ENCODE assay signal across 2 fruit fly cellular contexts in the genomic region with DNA sequence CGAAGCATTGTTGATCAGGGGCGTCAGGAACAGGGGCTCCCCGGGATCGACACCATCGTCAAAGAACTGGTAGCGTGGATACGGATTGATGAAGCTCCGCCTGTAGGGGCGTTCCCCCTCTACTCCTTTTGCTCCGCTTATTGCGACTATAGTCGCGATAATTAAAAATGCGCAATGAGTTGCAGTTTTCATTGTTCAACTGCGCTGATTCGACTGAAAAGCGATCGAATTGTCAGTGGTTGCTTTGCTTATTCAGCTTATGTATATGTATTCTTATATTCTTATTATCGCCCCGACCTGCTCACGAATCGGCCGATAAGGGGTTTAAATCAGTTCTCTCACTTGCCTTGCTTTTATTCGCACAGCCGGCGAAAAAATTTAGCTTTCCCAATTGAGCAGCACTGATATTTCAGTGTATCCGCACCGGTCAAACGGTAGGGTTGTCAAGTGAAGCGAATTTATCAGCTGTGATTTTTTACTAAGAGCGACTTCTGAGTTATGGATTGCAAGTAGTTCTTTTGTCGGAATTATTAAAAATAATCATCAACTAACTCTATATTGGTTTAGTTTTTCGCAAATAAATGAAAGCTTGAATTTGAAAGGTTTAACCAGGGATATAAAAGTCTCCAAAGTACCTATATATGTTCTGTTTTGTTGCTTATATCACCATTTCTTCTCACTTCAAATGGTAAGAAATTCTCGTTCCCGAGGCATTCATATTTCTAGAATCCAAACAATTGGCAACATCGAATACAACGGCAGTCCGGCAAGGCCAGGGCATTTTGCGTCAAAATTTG.
TF ChIP-seq lines count a peak whose summit lies in the region.

A gene (minus strand): TSS at position 415 of the 797 bp plus-strand sequence.
A gene (plus strand): TSS at position 518 of the 797 bp plus-strand sequence.

TF ChIP-seq in whole organism, embryonic, 481 proteins besides CTCF, POLR2A, EP300 and RAD21 (continued from another document and continues in another):
- TF ChIP-seq CG18764 (GFP tag; optimal IDR thresholded peaks at IDR 0.05; lab: Kevin White, UChicago) (peak; percentile 71), Xbp1 (GFP tag; optimal IDR thresholded peaks at IDR 0.05; lab: Kevin White, UChicago) (peak; percentile 79), gcm (GFP tag; optimal IDR thresholded peaks at IDR 0.05; lab: Kevin White, UChicago) (peak; percentile 7), CG12744 (GFP tag; optimal IDR thresholded peaks at IDR 0.05; lab: Kevin White, UChicago) (peak; percentile 76), CG17802 (tag; optimal IDR thresholded peaks at IDR 0.05; lab: Kevin White, UChicago) (peak; percentile 18), toy (GFP tag; IDR thresholded peaks at IDR 0.05; lab: Robert Waterston, UW) (0 out of 2 replicates have a peak, but pooled peaks have one; percentile 5), CG34376 (GFP tag; optimal IDR thresholded peaks at IDR 0.05; lab: Kevin White, UChicago) (peak; percentile 74), CG14441 (GFP tag; IDR thresholded peaks at IDR 0.05; lab: Robert Waterston, UW) (peak; percentile 76), trem (tag; optimal IDR thresholded peaks at IDR 0.05; lab: Kevin White, UChicago) (peak; percentile 81), CG4820 (GFP tag; optimal IDR thresholded peaks at IDR 0.05; lab: Kevin White, UChicago) (peak; percentile 69), Sry-β (GFP tag; optimal IDR thresholded peaks at IDR 0.05; lab: Kevin White, UChicago) (peak; percentile 84), Myb (GFP tag; optimal IDR thresholded peaks at IDR 0.05; lab: Kevin White, UChicago) (peak; percentile 64), D (optimal IDR thresholded peaks at IDR 0.05; lab: Kevin White, UChicago) (no peak), D (GFP tag; optimal IDR thresholded peaks at IDR 0.05; lab: Kevin White, UChicago) (peak; percentile 54), CG3163 (GFP tag; optimal IDR thresholded peaks at IDR 0.05; lab: Kevin White, UChicago) (peak; percentile 57), pzg (GFP tag; optimal IDR thresholded peaks at IDR 0.05; lab: Kevin White, UChicago) (peak; percentile 46), NFAT (GFP tag; IDR thresholded peaks at IDR 0.05; lab: Robert Waterston, UW) (peak; percentile 37), CG11085 (GFP tag; IDR thresholded peaks at IDR 0.05; lab: Robert Waterston, UW) (peak; percentile 80), CG18011 (GFP tag; optimal IDR thresholded peaks at IDR 0.05; lab: Kevin White, UChicago) (peak; percentile 64), CG6791 (GFP tag; IDR thresholded peaks at IDR 0.05; lab: Robert Waterston, UW; ENCODE audit: partially characterized antibody) (no peak), CG10654 (GFP tag; optimal IDR thresholded peaks at IDR 0.05; lab: Kevin White, UChicago) (peak; percentile 75), ATbp (GFP tag; optimal IDR thresholded peaks at IDR 0.05; lab: Kevin White, UChicago) (peak; percentile 25), crc (GFP tag; optimal IDR thresholded peaks at IDR 0.05; lab: Kevin White, UChicago) (peak; percentile 60), gcm2 (GFP tag; optimal IDR thresholded peaks at IDR 0.05; lab: Kevin White, UChicago) (peak; percentile 7), CG13424 (tag; optimal IDR thresholded peaks at IDR 0.05; lab: Kevin White, UChicago) (peak; percentile 81), luna (GFP tag; optimal IDR thresholded peaks at IDR 0.05; lab: Kevin White, UChicago) (peak; percentile 53), CG3407 (GFP tag; optimal IDR thresholded peaks at IDR 0.05; lab: Kevin White, UChicago) (peak; percentile 29), vnd (GFP tag; IDR thresholded peaks at IDR 0.05; lab: Robert Waterston, UW; ENCODE audit: partially characterized antibody) (0 out of 3 replicates have a peak, but pooled peaks have one; percentile 17), gsb-n (tag; optimal IDR thresholded peaks at IDR 0.05; lab: Kevin White, UChicago) (peak; percentile 32), sc (optimal IDR thresholded peaks at IDR 0.05; lab: Kevin White, UChicago) (no peak), sc (GFP tag; optimal IDR thresholded peaks at IDR 0.05; lab: Kevin White, UChicago) (peak; percentile 22), CG6689 (GFP tag; IDR thresholded peaks at IDR 0.05; lab: Robert Waterston, UW) (peak; percentile 77), CG1233 (GFP tag; optimal IDR thresholded peaks at IDR 0.05; lab: Kevin White, UChicago) (peak; percentile 80), mld (GFP tag; IDR thresholded peaks at IDR 0.05; lab: Robert Waterston, UW; ENCODE audit: partially characterized antibody) (no peak), CG14014 (GFP tag; IDR thresholded peaks at IDR 0.05; lab: Robert Waterston, UW) (peak; percentile 42; the same call in 1 of the 2 replicates), eve (GFP tag; optimal IDR thresholded peaks at IDR 0.05; lab: Kevin White, UChicago) (no peak), CG9876 (GFP tag; optimal IDR thresholded peaks at IDR 0.05; lab: Kevin White, UChicago) (peak; percentile 58), CG17328 (GFP tag; IDR thresholded peaks at IDR 0.05; lab: Robert Waterston, UW) (0 out of 2 replicates have a peak, but pooled peaks have one; percentile 8), gce (GFP tag; IDR thresholded peaks at IDR 0.05; lab: Robert Waterston, UW) (peak; percentile 67; the same call in 2 of the 3 replicates), pfk (GFP tag; optimal IDR thresholded peaks at IDR 0.05; lab: Kevin White, UChicago) (no peak), CG8944 (GFP tag; optimal IDR thresholded peaks at IDR 0.05; lab: Kevin White, UChicago) (peak; percentile 76), ara (GFP tag; IDR thresholded peaks at IDR 0.05; lab: Robert Waterston, UW) (0 out of 2 replicates have a peak, but pooled peaks have one; percentile 46), row (GFP tag; IDR thresholded peaks at IDR 0.05; lab: Robert Waterston, UW) (peak; percentile 89), CG9215 (GFP tag; IDR thresholded peaks at IDR 0.05; lab: Robert Waterston, UW) (peak; percentile 79), ci (GFP tag; IDR thresholded peaks at IDR 0.05; lab: Robert Waterston, UW) (peak; percentile 27; the same call in 1 of the 3 replicates), sob (GFP tag; IDR thresholded peaks at IDR 0.05; lab: Robert Waterston, UW) (peak; percentile 83), lbe (GFP tag; optimal IDR thresholded peaks at IDR 0.05; lab: Kevin White, UChicago) (no peak), Sry-δ (GFP tag; optimal IDR thresholded peaks at IDR 0.05; lab: Kevin White, UChicago) (peak; percentile 55), nerfin-1 (tag; optimal IDR thresholded peaks at IDR 0.05; lab: Kevin White, UChicago) (peak; percentile 85), HLH4C (GFP tag; IDR thresholded peaks at IDR 0.05; lab: Robert Waterston, UW; ENCODE audit: partially characterized antibody) (no peak), sens (GFP tag; lab: Kevin White, UChicago) (peak; percentile 95), CG5180 (GFP tag; optimal IDR thresholded peaks at IDR 0.05; lab: Kevin White, UChicago) (no peak), CrebB (tag; optimal IDR thresholded peaks at IDR 0.05; lab: Kevin White, UChicago) (peak; percentile 40), HLHmδ (GFP tag; optimal IDR thresholded peaks at IDR 0.05; lab: Kevin White, UChicago) (no peak), BEAF-32 (GFP tag; optimal IDR thresholded peaks at IDR 0.05; lab: Kevin White, UChicago) (peak; percentile 45), CG13775 (GFP tag; optimal IDR thresholded peaks at IDR 0.05; lab: Kevin White, UChicago) (peak; percentile 74), HLH54F (GFP tag; optimal IDR thresholded peaks at IDR 0.05; lab: Kevin White, UChicago) (peak; percentile 85), CG10274 (GFP tag; optimal IDR thresholded peaks at IDR 0.05; lab: Kevin White, UChicago) (peak; percentile 69)

TF ChIP-seq in whole organism, prepupa, 60 proteins besides CTCF, POLR2A, EP300 and RAD21 (continued from another document):
- TF ChIP-seq OdsH (GFP tag; optimal IDR thresholded peaks at IDR 0.05; lab: Kevin White, UChicago) (peak; percentile 85), CG31627 (GFP tag; optimal IDR thresholded peaks at IDR 0.05; lab: Kevin White, UChicago) (peak; percentile 90), CG7368 (GFP tag; optimal IDR thresholded peaks at IDR 0.05; lab: Kevin White, UChicago) (peak; percentile 61), CG11294 (GFP tag; IDR thresholded peaks at IDR 0.05; lab: Robert Waterston, UW) (peak; percentile 79), CG4318 (GFP tag; optimal IDR thresholded peaks at IDR 0.05; lab: Kevin White, UChicago) (peak; percentile 73), CG16779 (tag; optimal IDR thresholded peaks at IDR 0.05; lab: Kevin White, UChicago) (no peak), Gug (GFP tag; IDR thresholded peaks at IDR 0.05; lab: Robert Waterston, UW) (peak; percentile 83), Sox15 (GFP tag; optimal IDR thresholded peaks at IDR 0.05; lab: Kevin White, UChicago) (peak; percentile 73), eg (GFP tag; IDR thresholded peaks at IDR 0.05; lab: Robert Waterston, UW) (peak; percentile 85; the same call in 2 of the 3 replicates), CG1621 (tag; optimal IDR thresholded peaks at IDR 0.05; lab: Kevin White, UChicago) (peak; percentile 26), Ets21C (GFP tag; optimal IDR thresholded peaks at IDR 0.05; lab: Kevin White, UChicago) (peak; percentile 77), Hr4 (GFP tag; optimal IDR thresholded peaks at IDR 0.05; lab: Kevin White, UChicago) (peak; percentile 86), pdm3 (GFP tag; optimal IDR thresholded peaks at IDR 0.05; lab: Kevin White, UChicago) (peak; percentile 85)
TF ChIP-seq in whole organism, prepupa: peak in this region for 54.
